Worm (Caenorhabditis elegans): ENCODE data around the gene Y32H12A.6.

ce11 chrIII:5406314-5406713 is 24.3 kb upstream of the Y32H12A.6 start:
- TF ChIP-seq flt-1 (GFP tag; IDR thresholded peaks at IDR 0.05), result no peak
- TF ChIP-seq tab-1 (GFP tag; IDR thresholded peaks at IDR 0.05), result no peak
- no peak for TF ChIP-seq klf-2 (GFP tag; conservative IDR thresholded peaks at IDR 0.05)
- TF ChIP-seq ztf-23 (GFP tag; IDR thresholded peaks at IDR 0.05), result no peak
